Fruit fly (Drosophila melanogaster): Measurements from ENCODE around the gene CG43739.

Gene CG43739

dm6 chr2L:20951320-20951719, 32.6 kb upstream of the CG43739 start (continued):
- TF ChIP-seq CG7556 (GFP tag; optimal IDR thresholded peaks at IDR 0.05): peak; percentile 31
- TF ChIP-seq ase (GFP tag; IDR thresholded peaks at IDR 0.05): no peak
- peak; percentile 48 for TF ChIP-seq CG17359 (tag; optimal IDR thresholded peaks at IDR 0.05)
- TF ChIP-seq jing (GFP tag; optimal IDR thresholded peaks at IDR 0.05): peak; percentile 1
- TF ChIP-seq CG10543 (GFP tag; optimal IDR thresholded peaks at IDR 0.05): peak; percentile 24
- peak; percentile 7 for TF ChIP-seq Xbp1 (GFP tag; optimal IDR thresholded peaks at IDR 0.05)
- peak; percentile 5 for TF ChIP-seq Fer3 (tag; optimal IDR thresholded peaks at IDR 0.05)
- no peak for TF ChIP-seq ind (GFP tag; optimal IDR thresholded peaks at IDR 0.05)
- TF ChIP-seq Dad (GFP tag; optimal IDR thresholded peaks at IDR 0.05): no peak
- TF ChIP-seq prd (optimal IDR thresholded peaks at IDR 0.05): no peak
- 0 out of 3 replicates have a peak, but pooled peaks have one; percentile 14 for TF ChIP-seq prd (GFP tag; IDR thresholded peaks at IDR 0.05)
- peak; percentile 88 for TF ChIP-seq Ets65A (GFP tag)
- peak; percentile 36 for TF ChIP-seq CG7839 (tag; optimal IDR thresholded peaks at IDR 0.05)
- TF ChIP-seq fd3F (GFP tag; optimal IDR thresholded peaks at IDR 0.05): peak; percentile 31
- no peak for TF ChIP-seq CG9727 (GFP tag; optimal IDR thresholded peaks at IDR 0.05)
- TF ChIP-seq CG32772 (GFP tag; IDR thresholded peaks at IDR 0.05): no peak
- peak; percentile 49 for TF ChIP-seq CG10147 (GFP tag; optimal IDR thresholded peaks at IDR 0.05)
- TF ChIP-seq CG10979 (tag; optimal IDR thresholded peaks at IDR 0.05): peak; percentile 45
- no peak for TF ChIP-seq NFAT (GFP tag; IDR thresholded peaks at IDR 0.05)
- peak; percentile 71 for TF ChIP-seq dmrt99B (tag; optimal IDR thresholded peaks at IDR 0.05)
- TF ChIP-seq ATbp (GFP tag; optimal IDR thresholded peaks at IDR 0.05): peak; percentile 9
- TF ChIP-seq zfh1 (GFP tag; IDR thresholded peaks at IDR 0.05): 0 out of 3 replicates have a peak, but pooled peaks have one; percentile 26
- TF ChIP-seq al (GFP tag; IDR thresholded peaks at IDR 0.05): no peak
- TF ChIP-seq CG2202 (tag; optimal IDR thresholded peaks at IDR 0.05): no peak
- TF ChIP-seq Sox102F (GFP tag; optimal IDR thresholded peaks at IDR 0.05): peak; percentile 31
- TF ChIP-seq CG15269 (tag; optimal IDR thresholded peaks at IDR 0.05): peak; percentile 36
- TF ChIP-seq Six4 (GFP tag; optimal IDR thresholded peaks at IDR 0.05): no peak
- peak; percentile 48; the same call in 2 of the 3 replicates for TF ChIP-seq row (GFP tag; IDR thresholded peaks at IDR 0.05)
- TF ChIP-seq CG12219 (GFP tag; optimal IDR thresholded peaks at IDR 0.05): peak; percentile 28
- peak; percentile 44 for TF ChIP-seq grau (tag; optimal IDR thresholded peaks at IDR 0.05)
- TF ChIP-seq phol (tag; optimal IDR thresholded peaks at IDR 0.05): peak; percentile 38
- TF ChIP-seq CG2678 (tag; optimal IDR thresholded peaks at IDR 0.05): peak; percentile 68
- TF ChIP-seq Nf-YC (tag; optimal IDR thresholded peaks at IDR 0.05): peak; percentile 29
- TF ChIP-seq CG2129 (GFP tag; IDR thresholded peaks at IDR 0.05; ENCODE audit: partially characterized antibody): no peak
- peak; percentile 29 for TF ChIP-seq CG1603 (tag; optimal IDR thresholded peaks at IDR 0.05)
- TF ChIP-seq yki (optimal IDR thresholded peaks at IDR 0.05): no peak
- peak; percentile 26; the same call in 1 of the 3 replicates for TF ChIP-seq H15 (GFP tag; IDR thresholded peaks at IDR 0.05)
- TF ChIP-seq Oli (tag; optimal IDR thresholded peaks at IDR 0.05): peak; percentile 38
- TF ChIP-seq Asciz (GFP tag; optimal IDR thresholded peaks at IDR 0.05): peak; percentile 11
- peak; percentile 27 for TF ChIP-seq CG17385 (GFP tag; optimal IDR thresholded peaks at IDR 0.05)
- TF ChIP-seq CkIIα-i1 (GFP tag; IDR thresholded peaks at IDR 0.05): no peak
- TF ChIP-seq bab2 (GFP tag; optimal IDR thresholded peaks at IDR 0.05): peak; percentile 4
- peak; percentile 37 for TF ChIP-seq CG3281 (GFP tag; optimal IDR thresholded peaks at IDR 0.05)
- no peak for TF ChIP-seq Deaf1 (tag; optimal IDR thresholded peaks at IDR 0.05)
- peak; percentile 24 for TF ChIP-seq HHEX (GFP tag; optimal IDR thresholded peaks at IDR 0.05)
- TF ChIP-seq cwo (GFP tag; optimal IDR thresholded peaks at IDR 0.05): peak; percentile 25
- TF ChIP-seq Meics (GFP tag; optimal IDR thresholded peaks at IDR 0.05): peak; percentile 38
- TF ChIP-seq CG12659 (GFP tag; optimal IDR thresholded peaks at IDR 0.05): no peak
- peak in 1 of 2 experiments; percentile 39 for TF ChIP-seq eve (GFP tag; optimal IDR thresholded peaks at IDR 0.05)
- TF ChIP-seq unpg (GFP tag; optimal IDR thresholded peaks at IDR 0.05): peak; percentile 42
- peak; percentile 4; the same call in 1 of the 2 replicates for TF ChIP-seq Rfx (GFP tag; IDR thresholded peaks at IDR 0.05)
